Fruit fly (Drosophila melanogaster) whole organism, embryonic: ENCODE measurements around the gene Sec23.

Experiments used
- CG13424 ChIP-seq: fragments of 200-800 bp; sonication (Bioruptor generic); optimal IDR thresholded peaks from 2 replicates; lab custom pipeline; 2019; ENCODE audit warnings: missing biosample characterization, mild to moderate bottlenecking, missing genetic modification characterization, moderate library complexity
- CG17361 ChIP-seq: fragments of 200-800 bp; sonication (Bioruptor generic); IDR thresholded peaks from 3 replicates; pipeline ENCODE4 v1.3.6; 2022; ENCODE audit warnings: missing biosample characterization, missing genetic modification characterization
- CG3995 ChIP-seq: fragments of 200-800 bp; sonication (Bioruptor generic); optimal IDR thresholded peaks from 3 replicates; lab custom pipeline; 2016; ENCODE audit warnings: missing biosample characterization, missing genetic modification characterization
- CG5245 ChIP-seq: fragments of 200-800 bp; sonication (Bioruptor generic); optimal IDR thresholded peaks from 3 replicates; lab custom pipeline; 2016; ENCODE audit warnings: missing biosample characterization, missing genetic modification characterization
- Ets65A ChIP-seq: fragments of 200-800 bp; sonication (Bioruptor generic); peaks from one replicate; lab custom pipeline; 2016; ENCODE audit warnings: missing biosample characterization, missing genetic modification characterization
- GATAe ChIP-seq: fragments of 200-800 bp; sonication (Bioruptor generic); conservative IDR thresholded peaks from 2 replicates; pipeline ENCODE4 v1.3.6; 2022; ENCODE audit warnings: missing biosample characterization, missing genetic modification characterization
- Lim3 ChIP-seq: fragments of 200-800 bp; sonication (Bioruptor generic); IDR thresholded peaks from 2 replicates; pipeline ENCODE4 v1.3.6; 2022; ENCODE audit warnings: missing biosample characterization, missing genetic modification characterization
- Mad ChIP-seq: fragments of 200-800 bp; sonication (Bioruptor generic); optimal IDR thresholded peaks from 2 replicates; lab custom pipeline; 2016; ENCODE audit warnings: missing biosample characterization, missing genetic modification characterization
- Optix ChIP-seq: fragments of 200-800 bp; sonication (Bioruptor generic); IDR thresholded peaks from 3 replicates; pipeline ENCODE4 v1.3.6; 2022; ENCODE audit warnings: missing biosample characterization, missing genetic modification characterization
- Sry-δ ChIP-seq: fragments of 200-800 bp; sonication (Bioruptor generic); optimal IDR thresholded peaks from 2 replicates; lab custom pipeline; 2016; ENCODE audit warnings: missing biosample characterization, missing genetic modification characterization
- ash1 ChIP-seq: fragments of 200-800 bp; sonication (Bioruptor generic); optimal IDR thresholded peaks from 2 replicates; lab custom pipeline; 2018; ENCODE audit warnings: missing biosample characterization, mild to moderate bottlenecking, missing genetic modification characterization
- row ChIP-seq: fragments of 200-800 bp; sonication (Bioruptor generic); IDR thresholded peaks from 3 replicates; pipeline ENCODE4 v1.3.6; 2022; ENCODE audit warnings: missing biosample characterization, missing genetic modification characterization

DNA sequence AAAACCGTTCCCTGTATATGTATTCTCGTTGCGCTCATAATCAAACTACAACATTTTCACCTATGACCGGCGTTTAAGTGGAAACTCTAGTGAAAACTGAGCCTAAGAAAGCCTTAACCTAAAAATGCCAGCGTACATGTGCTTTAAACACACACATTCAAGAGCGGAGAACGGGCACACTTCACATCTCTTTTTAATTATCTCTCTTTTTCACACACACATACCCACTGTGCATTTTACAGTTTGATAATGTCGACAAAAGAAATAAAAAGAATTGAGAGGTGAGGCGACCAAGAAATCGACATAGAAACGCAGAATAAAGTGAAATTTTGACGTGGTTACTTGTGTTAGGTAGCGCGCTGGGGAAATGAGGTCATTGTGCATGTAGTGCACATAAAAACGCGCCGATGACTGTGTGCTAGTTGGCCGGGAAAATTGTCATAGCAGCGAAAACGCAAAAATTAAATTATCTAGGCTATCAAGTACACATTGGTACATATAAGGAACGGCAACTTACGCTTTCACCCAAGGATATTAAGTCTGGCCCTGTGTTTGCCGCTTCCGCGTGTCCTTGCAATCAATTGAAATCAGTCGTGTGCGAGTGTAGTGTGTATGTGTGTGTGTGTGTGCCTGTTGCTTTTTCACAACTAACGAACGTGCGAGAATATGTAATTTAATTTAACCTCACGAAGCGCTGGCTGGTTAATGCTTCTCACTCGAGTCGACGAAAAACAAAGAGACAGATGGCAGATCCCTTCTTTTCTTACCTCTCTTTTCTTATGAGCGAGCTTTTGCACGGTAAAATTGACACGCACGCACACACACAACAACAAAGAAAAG, 49.1 kb upstream of the Sec23 start:
- TF ChIP-seq Optix (GFP tag; lab: Robert Waterston, UW) (no peak), Ets65A (GFP tag; lab: Kevin White, UChicago) (no peak), row (no peak), Mad (no peak), Lim3 (no peak), CG3995 (GFP tag; lab: Kevin White, UChicago) (no peak), Sry-δ (no peak), CG13424 (no peak), GATAe (GFP tag; lab: Robert Waterston, UW) (no peak), ash1 (GFP tag; lab: Kevin White, UChicago) (no peak), CG5245 (GFP tag; lab: Kevin White, UChicago) (no peak), CG17361 (GFP tag; lab: Robert Waterston, UW) (no peak)
